Fruit fly (Drosophila melanogaster) whole organism, embryonic: ENCODE data around the gene sloth1.

Experiments
- ATbp ChIP-seq: fragments of 200-800 bp; sonication (Bioruptor generic); optimal IDR thresholded peaks from 2 replicates; lab custom pipeline; 2017; ENCODE audit warnings: missing biosample characterization, mild to moderate bottlenecking, missing genetic modification characterization, missing genetic modification reagents
- CG10274 ChIP-seq: fragments of 200-800 bp; sonication (Bioruptor generic); optimal IDR thresholded peaks from 3 replicates; lab custom pipeline; 2017; ENCODE audit warnings: missing biosample characterization, mild to moderate bottlenecking, missing genetic modification characterization
- CG10979 ChIP-seq: fragments of 200-800 bp; sonication (Bioruptor generic); optimal IDR thresholded peaks from 2 replicates; lab custom pipeline; 2018; ENCODE audit warnings: missing biosample characterization, mild to moderate bottlenecking, missing genetic modification characterization, moderate library complexity
- CG11456 ChIP-seq: fragments of 200-800 bp; sonication (Bioruptor generic); IDR thresholded peaks from 3 replicates; pipeline ENCODE4 v1.3.6; 2022; ENCODE audit warnings: missing biosample characterization, missing genetic modification characterization
- CG12155 ChIP-seq: fragments of 200-800 bp; sonication (Bioruptor generic); optimal IDR thresholded peaks from 3 replicates; lab custom pipeline; 2016; ENCODE audit warnings: missing biosample characterization, missing genetic modification characterization
- CG12391 ChIP-seq: fragments of 200-800 bp; sonication (Bioruptor generic); optimal IDR thresholded peaks from 3 replicates; lab custom pipeline; 2018; ENCODE audit warnings: missing biosample characterization, mild to moderate bottlenecking, missing genetic modification characterization, moderate library complexity
- CG13424 ChIP-seq: fragments of 200-800 bp; sonication (Bioruptor generic); optimal IDR thresholded peaks from 2 replicates; lab custom pipeline; 2019; ENCODE audit warnings: missing biosample characterization, mild to moderate bottlenecking, missing genetic modification characterization, moderate library complexity
- CG1603 ChIP-seq: fragments of 200-800 bp; sonication (Bioruptor generic); optimal IDR thresholded peaks from 2 replicates; lab custom pipeline; 2019; ENCODE audit warnings: missing biosample characterization, mild to moderate bottlenecking, missing genetic modification characterization, moderate library complexity
- CG2712 ChIP-seq: fragments of 200-800 bp; optimal IDR thresholded peaks from 3 replicates; lab custom pipeline; 2019; ENCODE audit warnings: missing biosample characterization, mild to moderate bottlenecking, missing genetic modification characterization, moderate library complexity
- CG34224 ChIP-seq: fragments of 200-800 bp; sonication (Bioruptor generic); IDR thresholded peaks from 3 replicates; pipeline ENCODE4 v1.3.6; 2022; ENCODE audit warnings: missing biosample characterization, missing genetic modification characterization; ENCODE audit not compliant: partially characterized antibody
- CG4854 ChIP-seq: fragments of 200-800 bp; sonication (Bioruptor generic); optimal IDR thresholded peaks from 2 replicates; lab custom pipeline; 2016; ENCODE audit warnings: missing biosample characterization, missing genetic modification characterization, inconsistent platforms
- CG6254 ChIP-seq: fragments of 200-800 bp; sonication (Bioruptor generic); optimal IDR thresholded peaks from 3 replicates; lab custom pipeline; 2017; ENCODE audit warnings: mild to moderate bottlenecking, missing biosample characterization, missing genetic modification reagents, missing genetic modification characterization
- CG6791 ChIP-seq: fragments of 200-800 bp; sonication (Bioruptor generic); IDR thresholded peaks from 3 replicates; pipeline ENCODE4 v1.3.6; 2022; ENCODE audit warnings: missing biosample characterization, missing genetic modification characterization; ENCODE audit not compliant: partially characterized antibody
- CG7745 ChIP-seq: fragments of 200-800 bp; sonication (Bioruptor generic); optimal IDR thresholded peaks from 2 replicates; lab custom pipeline; 2018; ENCODE audit warnings: missing biosample characterization, mild to moderate bottlenecking, missing genetic modification characterization, moderate library complexity
- CG8924 ChIP-seq: fragments of 200-800 bp; optimal IDR thresholded peaks from 3 replicates; lab custom pipeline; 2019; ENCODE audit warnings: missing biosample characterization, mild to moderate bottlenecking, missing genetic modification characterization, moderate library complexity
- CG9609 ChIP-seq: fragments of 200-800 bp; sonication (Bioruptor generic); optimal IDR thresholded peaks from 3 replicates; lab custom pipeline; 2016; ENCODE audit warnings: missing biosample characterization, missing genetic modification characterization
- CG9797 ChIP-seq: fragments of 200-800 bp; sonication (Bioruptor generic); optimal IDR thresholded peaks from 3 replicates; lab custom pipeline; 2018; ENCODE audit warnings: missing biosample characterization, mild to moderate bottlenecking, missing genetic modification characterization
- D19A ChIP-seq: fragments of 200-800 bp; optimal IDR thresholded peaks from 3 replicates; lab custom pipeline; 2019; ENCODE audit warnings: missing biosample characterization, mild to moderate bottlenecking, missing genetic modification characterization, moderate library complexity
- Dek ChIP-seq: fragments of 200-800 bp; sonication (Bioruptor generic); optimal IDR thresholded peaks from 3 replicates; lab custom pipeline; 2019; ENCODE audit warnings: missing biosample characterization, mild to moderate bottlenecking, missing genetic modification characterization, moderate library complexity
- Dp ChIP-seq: fragments of 200-800 bp; sonication (Bioruptor generic); optimal IDR thresholded peaks from 2 replicates; lab custom pipeline; 2018; ENCODE audit warnings: missing biosample characterization, mild to moderate bottlenecking, missing genetic modification characterization, moderate library complexity
- E2f2 ChIP-seq: fragments of 200-800 bp; sonication (Bioruptor generic); IDR thresholded peaks from 2 replicates; pipeline ENCODE4 v1.3.6; 2022; ENCODE audit warnings: missing biosample characterization, missing genetic modification characterization
- GATAe ChIP-seq: fragments of 200-800 bp; sonication (Bioruptor generic); conservative IDR thresholded peaks from 2 replicates; pipeline ENCODE4 v1.3.6; 2022; ENCODE audit warnings: missing biosample characterization, missing genetic modification characterization
- HHEX ChIP-seq: fragments of 200-800 bp; sonication (Bioruptor generic); optimal IDR thresholded peaks from 3 replicates; lab custom pipeline; 2017; ENCODE audit warnings: missing biosample characterization, mild to moderate bottlenecking, missing genetic modification characterization, missing genetic modification reagents
- MESR4 ChIP-seq: fragments of 200-800 bp; sonication (Bioruptor generic); optimal IDR thresholded peaks from 2 replicates; lab custom pipeline; 2018; ENCODE audit warnings: missing biosample characterization, mild to moderate bottlenecking, missing genetic modification characterization, moderate library complexity
- Mad ChIP-seq: fragments of 200-800 bp; sonication (Bioruptor generic); optimal IDR thresholded peaks from 2 replicates; lab custom pipeline; 2016; ENCODE audit warnings: missing biosample characterization, missing genetic modification characterization
- Meics ChIP-seq: fragments of 200-800 bp; sonication (Bioruptor generic); optimal IDR thresholded peaks from 2 replicates; lab custom pipeline; 2017; ENCODE audit warnings: missing biosample characterization, mild to moderate bottlenecking, missing genetic modification characterization
- Sin3A ChIP-seq: fragments of >200 bp; optimal IDR thresholded peaks from 2 replicates; lab custom pipeline; 2018
- Sox102F ChIP-seq: fragments of 200-800 bp; sonication (Bioruptor generic); optimal IDR thresholded peaks from 2 replicates; lab custom pipeline; 2018; ENCODE audit warnings: missing biosample characterization, mild to moderate bottlenecking, missing genetic modification characterization, moderate library complexity
- Xrp1 ChIP-seq: fragments of 200-800 bp; sonication (Bioruptor generic); IDR thresholded peaks from 2 replicates; pipeline ENCODE4 v1.3.6; 2022; ENCODE audit warnings: missing biosample characterization, missing genetic modification characterization
- bsh ChIP-seq, 2 experiments: fragments of 200-800 bp; sonication (Bioruptor generic); optimal IDR thresholded peaks; 2 replicates each; lab custom pipeline; 2017 to 2018; ENCODE audit warnings: mild to moderate bottlenecking in 2 of 2, missing biosample characterization in 2 of 2, missing genetic modification characterization in 2 of 2, moderate library complexity in 1 of 2
- cg ChIP-seq: fragments of 200-800 bp; sonication (Bioruptor generic); optimal IDR thresholded peaks from 3 replicates; lab custom pipeline; 2019; ENCODE audit warnings: missing biosample characterization, mild to moderate bottlenecking, missing genetic modification characterization, moderate library complexity
- crp ChIP-seq, 2 experiments: fragments of 200-800 bp; sonication (Bioruptor generic); optimal IDR thresholded peaks; 2 replicates in 1 of 2; 3 replicates in 1 of 2; lab custom pipeline; 2017; ENCODE audit warnings: missing biosample characterization in 2 of 2, missing genetic modification characterization in 2 of 2, mild to moderate bottlenecking in 1 of 2, moderate library complexity in 1 of 2
- dm ChIP-seq: fragments of 200-800 bp; sonication (Bioruptor generic); optimal IDR thresholded peaks from 3 replicates; lab custom pipeline; 2016; ENCODE audit warnings: missing biosample characterization, missing genetic modification characterization
- esg ChIP-seq: fragments of 200-800 bp; sonication (Bioruptor generic); conservative IDR thresholded peaks from 2 replicates; pipeline ENCODE4 v1.3.6; 2022; ENCODE audit warnings: missing biosample characterization, missing genetic modification characterization
- ewg ChIP-seq: fragments of 200-800 bp; sonication (Bioruptor generic); optimal IDR thresholded peaks from 3 replicates; lab custom pipeline; 2017; ENCODE audit warnings: mild to moderate bottlenecking, missing biosample characterization, missing genetic modification reagents, missing genetic modification characterization
- fd3F ChIP-seq: fragments of 200-800 bp; sonication (Bioruptor generic); optimal IDR thresholded peaks from 2 replicates; lab custom pipeline; 2018; ENCODE audit warnings: missing biosample characterization, mild to moderate bottlenecking, missing genetic modification characterization, moderate library complexity
- gsb ChIP-seq: fragments of 200-800 bp; sonication (Bioruptor generic); IDR thresholded peaks from 2 replicates; pipeline ENCODE4 v1.3.6; 2022; ENCODE audit warnings: missing biosample characterization, missing genetic modification characterization
- gt ChIP-seq: fragments of 200-800 bp; sonication (Bioruptor generic); IDR thresholded peaks from 2 replicates; pipeline ENCODE4 v1.3.6; 2022; ENCODE audit warnings: missing biosample characterization, missing genetic modification characterization
- hbn ChIP-seq: fragments of 200-800 bp; sonication (Bioruptor generic); IDR thresholded peaks from 2 replicates; pipeline ENCODE4 v1.3.6; 2022; ENCODE audit warnings: missing biosample characterization, missing genetic modification characterization; ENCODE audit not compliant: partially characterized antibody
- hkb ChIP-seq, 2 experiments: fragments of 200-800 bp in 1 of 2; fragments of >200 bp in 1 of 2; sonication (Bioruptor generic) in 1 of 2; IDR thresholded peaks in 1 of 2; optimal IDR thresholded peaks in 1 of 2; 2 replicates each; pipeline versions ENCODE4 v1.3.6 to Lab custom; 2017 to 2022; ENCODE audit warnings: missing biosample characterization in 1 of 2, missing genetic modification characterization in 1 of 2
- hth ChIP-seq: fragments of >200 bp; optimal IDR thresholded peaks from 2 replicates; lab custom pipeline; 2017; ENCODE audit warnings: inconsistent platforms
- lab ChIP-seq: fragments of 200-800 bp; sonication (Bioruptor generic); optimal IDR thresholded peaks from 3 replicates; lab custom pipeline; 2017; ENCODE audit warnings: missing biosample characterization, missing genetic modification characterization, mild to moderate bottlenecking, moderate library complexity, missing genetic modification reagents
- org-1 ChIP-seq: fragments of 200-800 bp; sonication (Bioruptor generic); optimal IDR thresholded peaks from 2 replicates; lab custom pipeline; 2017; ENCODE audit warnings: missing biosample characterization, missing genetic modification characterization
- pum ChIP-seq: fragments of 200-800 bp; sonication (Bioruptor generic); optimal IDR thresholded peaks from 2 replicates; lab custom pipeline; 2016; ENCODE audit warnings: missing biosample characterization, missing genetic modification characterization
- sd ChIP-seq: fragments of 200-800 bp; sonication (Bioruptor generic); optimal IDR thresholded peaks from 3 replicates; lab custom pipeline; 2018; ENCODE audit warnings: missing biosample characterization, mild to moderate bottlenecking, missing genetic modification characterization, moderate library complexity
- shn ChIP-seq: fragments of 200-800 bp; sonication (Bioruptor generic); optimal IDR thresholded peaks from 3 replicates; lab custom pipeline; 2016; ENCODE audit warnings: missing biosample characterization, missing genetic modification characterization
- stwl ChIP-seq: fragments of 200-800 bp; sonication (Bioruptor generic); optimal IDR thresholded peaks from 3 replicates; lab custom pipeline; 2018; ENCODE audit warnings: missing biosample characterization, mild to moderate bottlenecking, missing genetic modification characterization, moderate library complexity
- tin ChIP-seq: fragments of 200-800 bp; sonication (Bioruptor generic); optimal IDR thresholded peaks from 3 replicates; lab custom pipeline; 2016; ENCODE audit warnings: missing biosample characterization, missing genetic modification characterization
- trem ChIP-seq: fragments of 200-800 bp; optimal IDR thresholded peaks from 3 replicates; lab custom pipeline; 2019; ENCODE audit warnings: missing biosample characterization, mild to moderate bottlenecking, missing genetic modification characterization, moderate library complexity
- wek ChIP-seq: fragments of 200-800 bp; sonication (Bioruptor generic); optimal IDR thresholded peaks from 3 replicates; lab custom pipeline; 2018; ENCODE audit warnings: missing biosample characterization, mild to moderate bottlenecking, missing genetic modification characterization, moderate library complexity

Gene sloth1

dm6 chrX:6968564-6968963, 42.6 kb upstream of the sloth1 start, which contains the start of gene Setd3 (continued):
- peak; percentile 18 for TF ChIP-seq Sox102F (GFP tag; lab: Kevin White, UChicago)
- TF ChIP-seq Sin3A (lab: Kevin White, UChicago), result no peak
- peak; percentile 21 for TF ChIP-seq CG12391 (tag; lab: Kevin White, UChicago)
- peak; percentile 41; the same call in 1 of the 3 replicates for TF ChIP-seq CG6791 (GFP tag; lab: Robert Waterston, UW)
- peak; percentile 6 for TF ChIP-seq CG1603
- peak; percentile 88 for TF ChIP-seq wek (GFP tag; lab: Kevin White, UChicago)
- TF ChIP-seq GATAe (GFP tag; lab: Robert Waterston, UW), result no peak
- no peak for TF ChIP-seq gt (GFP tag; lab: Robert Waterston, UW)
- no peak for TF ChIP-seq tin (GFP tag; lab: Kevin White, UChicago)
- peak in 1 of 2 experiments; percentile 86 for TF ChIP-seq crp (GFP tag; optimal IDR thresholded peaks at IDR 0.05; lab: Kevin White, UChicago)
- no peak for TF ChIP-seq CG10979 (tag; lab: Kevin White, UChicago)
- TF ChIP-seq E2f2, result peak; percentile 55
- TF ChIP-seq CG9797 (GFP tag; lab: Kevin White, UChicago), result peak; percentile 56
- TF ChIP-seq CG7745 (tag; lab: Kevin White, UChicago), result no peak
- peak; percentile 20 for TF ChIP-seq MESR4 (GFP tag; lab: Kevin White, UChicago)
- TF ChIP-seq Meics, result no peak
- no peak for TF ChIP-seq ewg (GFP tag; lab: Kevin White, UChicago)
- TF ChIP-seq HHEX (GFP tag; lab: Kevin White, UChicago), result no peak
- peak; percentile 4 for TF ChIP-seq CG2712 (tag; lab: Kevin White, UChicago)
- peak; percentile 18 for TF ChIP-seq lab
- peak; percentile 55 for TF ChIP-seq dm (GFP tag; lab: Kevin White, UChicago)
- no peak for TF ChIP-seq pum
- peak; percentile 35 for TF ChIP-seq CG13424 (tag; lab: Kevin White, UChicago)
- TF ChIP-seq hbn (GFP tag; lab: Robert Waterston, UW), result no peak
- no peak for TF ChIP-seq gsb (GFP tag; lab: Robert Waterston, UW)
- peak; percentile 41 for TF ChIP-seq Dp
- no peak for TF ChIP-seq bsh (GFP tag; optimal IDR thresholded peaks at IDR 0.05; lab: Kevin White, UChicago)
- no peak for TF ChIP-seq CG12155
- no peak for TF ChIP-seq esg (GFP tag; lab: Robert Waterston, UW)
- TF ChIP-seq Xrp1 (GFP tag; lab: Robert Waterston, UW), result peak; percentile 27; the same call in 1 of the 2 replicates
- TF ChIP-seq trem (tag; lab: Kevin White, UChicago), result no peak
- no peak for TF ChIP-seq sd (tag; lab: Kevin White, UChicago)
- no peak for TF ChIP-seq CG9609 (GFP tag; lab: Kevin White, UChicago)
- no peak for TF ChIP-seq hth (lab: Kevin White, UChicago)
- no peak for TF ChIP-seq ATbp
- TF ChIP-seq CG34224 (GFP tag; lab: Robert Waterston, UW), result no peak
- TF ChIP-seq CG11456 (GFP tag; lab: Robert Waterston, UW), result no peak
- no peak for TF ChIP-seq CG10274 (GFP tag; lab: Kevin White, UChicago)
- no peak for TF ChIP-seq cg (GFP tag; lab: Kevin White, UChicago)
- TF ChIP-seq D19A (tag; lab: Kevin White, UChicago), result no peak
- TF ChIP-seq shn (GFP tag; lab: Kevin White, UChicago), result no peak
- peak; percentile 10 for TF ChIP-seq Dek (tag; lab: Kevin White, UChicago)
- no peak for TF ChIP-seq CG8924
- peak; percentile 18 for TF ChIP-seq stwl (tag; lab: Kevin White, UChicago)
- no peak for TF ChIP-seq CG4854 (GFP tag; lab: Kevin White, UChicago)
- TF ChIP-seq org-1 (GFP tag; lab: Kevin White, UChicago), result no peak
- no peak for TF ChIP-seq fd3F (GFP tag; lab: Kevin White, UChicago)
- no peak for TF ChIP-seq Mad (GFP tag; lab: Kevin White, UChicago)
- TF ChIP-seq hkb (optimal IDR thresholded peaks at IDR 0.05; lab: Kevin White, UChicago), result no peak
- no peak for TF ChIP-seq hkb (GFP tag; IDR thresholded peaks at IDR 0.05; lab: Robert Waterston, UW)
- no peak for TF ChIP-seq CG6254 (GFP tag; lab: Kevin White, UChicago)
